Fruit fly (Drosophila melanogaster): Measurements from ENCODE around the gene CG9853.

The CG9853 gene

dm6 chr3R:4381079-4381919 is 20.5 kb downstream of the CG9853 start, which contains the start of gene Cont (continued):
- TF ChIP-seq CG14710 (tag; optimal IDR thresholded peaks at IDR 0.05) = peak; percentile 46
- no peak for TF ChIP-seq bab2 (GFP tag; optimal IDR thresholded peaks at IDR 0.05)
- no peak for TF ChIP-seq yki (optimal IDR thresholded peaks at IDR 0.05)
- no peak for TF ChIP-seq jing (GFP tag; optimal IDR thresholded peaks at IDR 0.05)
- TF ChIP-seq nmo (GFP tag; optimal IDR thresholded peaks at IDR 0.05) = peak; percentile 30
- peak; percentile 12 for TF ChIP-seq CG15479 (GFP tag; optimal IDR thresholded peaks at IDR 0.05)
- no peak for TF ChIP-seq gt (GFP tag; IDR thresholded peaks at IDR 0.05)
- no peak for TF ChIP-seq pum (GFP tag; optimal IDR thresholded peaks at IDR 0.05)
- TF ChIP-seq CG3163 (GFP tag; optimal IDR thresholded peaks at IDR 0.05) = no peak
- peak; percentile 59 for TF ChIP-seq CG9797 (GFP tag; optimal IDR thresholded peaks at IDR 0.05)
- no peak for TF ChIP-seq Jarid2 (GFP tag; optimal IDR thresholded peaks at IDR 0.05)
- TF ChIP-seq chif (GFP tag; optimal IDR thresholded peaks at IDR 0.05) = no peak
- TF ChIP-seq CG14050 (GFP tag; IDR thresholded peaks at IDR 0.05) = no peak
- no peak for TF ChIP-seq Sry-β (GFP tag; optimal IDR thresholded peaks at IDR 0.05)
- no peak for TF ChIP-seq PHDP (tag; optimal IDR thresholded peaks at IDR 0.05)
- TF ChIP-seq Spps (tag; optimal IDR thresholded peaks at IDR 0.05) = no peak
- TF ChIP-seq Sox100B (GFP tag; optimal IDR thresholded peaks at IDR 0.05) = no peak
- no peak for TF ChIP-seq p53 (GFP tag; optimal IDR thresholded peaks at IDR 0.05)
- peak; percentile 48 for TF ChIP-seq CG12659 (GFP tag; optimal IDR thresholded peaks at IDR 0.05)
- no peak for TF ChIP-seq CG7556 (GFP tag; optimal IDR thresholded peaks at IDR 0.05)
- no peak for TF ChIP-seq sr (GFP tag; IDR thresholded peaks at IDR 0.05)
- TF ChIP-seq CG12769 (tag; optimal IDR thresholded peaks at IDR 0.05) = no peak
- no peak for TF ChIP-seq CG32772 (GFP tag; IDR thresholded peaks at IDR 0.05)
- peak; percentile 97 for TF ChIP-seq CG6791 (GFP tag; IDR thresholded peaks at IDR 0.05; ENCODE audit: partially characterized antibody)
- TF ChIP-seq D19A (tag; optimal IDR thresholded peaks at IDR 0.05) = no peak
- TF ChIP-seq CG17361 (GFP tag; IDR thresholded peaks at IDR 0.05) = 0 out of 3 replicates have a peak, but pooled peaks have one; percentile 10
- TF ChIP-seq Eip74EF (GFP tag; optimal IDR thresholded peaks at IDR 0.05) = no peak
- TF ChIP-seq bbx (GFP tag; IDR thresholded peaks at IDR 0.05; ENCODE audit: partially characterized antibody) = peak; percentile 98
- no peak for TF ChIP-seq dimm (GFP tag; IDR thresholded peaks at IDR 0.05)
- peak; percentile 6 for TF ChIP-seq ewg (GFP tag; optimal IDR thresholded peaks at IDR 0.05)
- TF ChIP-seq CG2116 (GFP tag; optimal IDR thresholded peaks at IDR 0.05) = peak; percentile 87
- no peak for TF ChIP-seq B-H1 (GFP tag; IDR thresholded peaks at IDR 0.05)
- TF ChIP-seq Asciz (GFP tag; optimal IDR thresholded peaks at IDR 0.05) = no peak
- TF ChIP-seq Xbp1 (GFP tag; optimal IDR thresholded peaks at IDR 0.05) = no peak
- peak; percentile 0 for TF ChIP-seq Nf-YC (tag; optimal IDR thresholded peaks at IDR 0.05)
- TF ChIP-seq CG30431 (GFP tag; optimal IDR thresholded peaks at IDR 0.05) = no peak
- TF ChIP-seq CG3995 (GFP tag; optimal IDR thresholded peaks at IDR 0.05) = no peak
- peak; percentile 59 for TF ChIP-seq CG13624 (GFP tag; optimal IDR thresholded peaks at IDR 0.05)
- no peak for TF ChIP-seq Gsc (GFP tag; IDR thresholded peaks at IDR 0.05)
- TF ChIP-seq CG3281 (GFP tag; optimal IDR thresholded peaks at IDR 0.05) = no peak
- TF ChIP-seq CG4820 (GFP tag; optimal IDR thresholded peaks at IDR 0.05) = no peak
- no peak for TF ChIP-seq CG10654 (GFP tag; optimal IDR thresholded peaks at IDR 0.05)
- TF ChIP-seq CG3838 (GFP tag; optimal IDR thresholded peaks at IDR 0.05) = no peak
- TF ChIP-seq tin (GFP tag; optimal IDR thresholded peaks at IDR 0.05) = no peak
- no peak for TF ChIP-seq CG10959 (GFP tag; IDR thresholded peaks at IDR 0.05)
- TF ChIP-seq da (GFP tag; optimal IDR thresholded peaks at IDR 0.05) = no peak
- TF ChIP-seq Hr78 (GFP tag; optimal IDR thresholded peaks at IDR 0.05) = no peak
- no peak for TF ChIP-seq fu2 (GFP tag; optimal IDR thresholded peaks at IDR 0.05)
- TF ChIP-seq sd (tag; optimal IDR thresholded peaks at IDR 0.05) = no peak

Data from whole organism, embryonic.